Worm (Caenorhabditis elegans) whole organism, L2 larva: Measurements from ENCODE around the gene dpy-2.

ENCODE experiments used
- dmd-4 ChIP-seq: sonication (generic microtip); optimal IDR thresholded peaks from 2 replicates; lab custom pipeline; 2017; ENCODE audit warnings: missing biosample characterization, missing genetic modification characterization
- elt-3 ChIP-seq: sonication (generic microtip); optimal IDR thresholded peaks from 2 replicates; lab custom pipeline; 2017; ENCODE audit warnings: missing biosample characterization, missing genetic modification characterization
- fos-1 ChIP-seq: fragments of 150-350 bp; optimal IDR thresholded peaks from 2 replicates; lab custom pipeline; 2014; ENCODE audit warnings: missing biosample characterization, missing genetic modification characterization
- lin-13 ChIP-seq: fragments of 150-350 bp; optimal IDR thresholded peaks from 2 replicates; lab custom pipeline; 2014; ENCODE audit warnings: missing biosample characterization, missing genetic modification reagents, missing genetic modification characterization
- mdl-1 ChIP-seq, 2 experiments: fragments of 150-350 bp in 1 of 2; sonication (generic microtip) in 1 of 2; optimal IDR thresholded peaks; 2 replicates each; lab custom pipeline; 2017; ENCODE audit warnings: missing biosample characterization in 2 of 2, missing genetic modification characterization in 2 of 2
- nhr-11 ChIP-seq: fragments of 150-350 bp; optimal IDR thresholded peaks from 2 replicates; lab custom pipeline; 2014; ENCODE audit warnings: missing biosample characterization, missing genetic modification characterization
- nhr-12 ChIP-seq: fragments of 150-350 bp; optimal IDR thresholded peaks from 2 replicates; lab custom pipeline; 2014; ENCODE audit warnings: missing biosample characterization, missing genetic modification characterization
- nhr-77 ChIP-seq: fragments of 150-350 bp; optimal IDR thresholded peaks from 2 replicates; lab custom pipeline; 2014; ENCODE audit warnings: missing biosample characterization, missing genetic modification characterization
- snpc-4 ChIP-seq: fragments of 150-350 bp; optimal IDR thresholded peaks from 2 replicates; lab custom pipeline; 2014; ENCODE audit warnings: missing biosample characterization, missing genetic modification characterization
- unc-62 ChIP-seq: fragments of 150-350 bp; optimal IDR thresholded peaks from 2 replicates; lab custom pipeline; 2014; ENCODE audit warnings: missing biosample characterization, missing genetic modification reagents, missing genetic modification characterization
- ztf-1 ChIP-seq: fragments of 200-800 bp; sonication (Bioruptor generic); conservative IDR thresholded peaks from 2 replicates; pipeline ENCODE4 v1.3.6; 2022; ENCODE audit warnings: missing genetic modification characterization, missing compliant biosample characterization
- ztf-11 ChIP-seq: sonication (generic microtip); optimal IDR thresholded peaks from 2 replicates; lab custom pipeline; 2017; ENCODE audit warnings: missing biosample characterization, missing genetic modification characterization

ce11 chrII:6718221-6718620 lies 4.1 kb downstream of the dpy-2 start, which contains the start of gene tsp-10:
- TF ChIP-seq nhr-12 (no peak), nhr-77 (tag; lab: Kevin White, UChicago) (no peak), nhr-11 (tag; lab: Kevin White, UChicago) (no peak), mdl-1 (tag; optimal IDR thresholded peaks at IDR 0.05; lab: Kevin White, UChicago) (no peak), unc-62 (GFP tag; lab: Kevin White, UChicago) (no peak), ztf-11 (tag; lab: Kevin White, UChicago) (no peak), elt-3 (tag; lab: Kevin White, UChicago) (no peak), fos-1 (tag; lab: Kevin White, UChicago) (no peak), ztf-1 (no peak), lin-13 (GFP tag; lab: Kevin White, UChicago) (no peak), dmd-4 (tag; lab: Kevin White, UChicago) (no peak), snpc-4 (tag; lab: Kevin White, UChicago) (no peak)
